Fruit fly (Drosophila melanogaster) Kc167 (cell line): ENCODE results near the gene CG31522.

Source experiments
- Myc ChIP-seq: fragments of >200 bp; optimal IDR thresholded peaks from 2 replicates; lab custom pipeline; 2017; ENCODE audit warnings: missing external identifiers
- Sin3A ChIP-seq: fragments of >200 bp; optimal IDR thresholded peaks from 2 replicates; lab custom pipeline; 2018; ENCODE audit warnings: missing external identifiers
- h ChIP-seq: fragments of >200 bp; optimal IDR thresholded peaks from 3 replicates; lab custom pipeline; 2018; ENCODE audit warnings: missing external identifiers
- insv ChIP-seq: fragments of >200 bp; optimal IDR thresholded peaks from 3 replicates; lab custom pipeline; 2018; ENCODE audit warnings: missing external identifiers
- psq ChIP-seq: fragments of >200 bp; optimal IDR thresholded peaks from 2 replicates; lab custom pipeline; 2017; ENCODE audit warnings: missing external identifiers
- ttk ChIP-seq: sonication (Bioruptor generic); optimal IDR thresholded peaks from 2 replicates; lab custom pipeline; 2017; ENCODE audit warnings: missing external identifiers

DNA sequence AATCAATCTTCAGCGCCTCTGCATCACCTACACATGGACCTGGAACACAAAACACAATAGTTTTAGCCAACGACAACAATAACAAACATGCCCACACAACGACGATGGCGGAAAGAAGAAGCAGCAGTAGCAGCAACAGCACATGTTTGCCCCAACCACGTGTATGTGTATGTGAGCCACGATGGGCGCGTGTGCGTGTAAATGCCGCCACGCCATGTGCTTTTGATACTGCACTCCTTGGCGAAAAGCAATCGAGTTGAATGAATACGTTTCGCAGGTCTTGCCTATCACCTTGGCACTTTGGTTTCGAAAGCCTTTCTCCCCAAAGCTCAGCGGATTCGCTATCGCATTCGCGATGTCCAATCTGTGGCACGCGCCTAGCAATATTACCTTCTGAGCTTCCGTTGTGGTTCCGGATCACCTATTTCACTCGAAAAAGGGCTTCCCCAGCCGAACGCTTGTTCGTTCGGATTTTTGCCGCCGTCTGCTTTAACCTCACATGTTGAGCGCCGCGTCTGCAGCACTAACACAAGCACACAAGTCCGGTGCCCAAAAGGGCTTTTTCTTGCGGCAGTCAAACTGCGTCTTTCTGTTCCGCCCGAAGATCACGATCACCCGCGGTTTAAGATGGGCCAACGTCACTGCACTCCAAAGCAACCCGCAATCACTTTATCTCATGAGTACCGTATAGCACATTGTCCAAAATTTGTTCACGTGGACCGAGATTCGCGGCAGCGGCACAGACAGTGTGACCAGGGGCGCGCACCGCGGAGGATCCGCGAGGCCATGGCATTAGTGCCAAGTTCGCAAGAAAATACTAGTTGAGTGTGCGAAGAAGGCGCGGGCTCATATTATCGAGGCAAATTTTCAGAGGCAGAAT lies 33.9 kb downstream of the CG31522 start, which contains the start of gene srl:
- TF ChIP-seq Myc (lab: Kevin White, UChicago) (no peak), insv (no peak), Sin3A (lab: Kevin White, UChicago) (no peak), ttk (lab: Kevin White, UChicago) (no peak), psq (lab: Kevin White, UChicago) (no peak), h (lab: Kevin White, UChicago) (no peak)
